Worm (Caenorhabditis elegans) whole organism, L1 larva: ENCODE data around the gene spp-1.
A peak's percentile ranks its signal among the peaks of the same experiment; 100 is the strongest.

Source experiments
- C16A3.4 ChIP-seq: fragments of 150-350 bp; optimal IDR thresholded peaks from 2 replicates; lab custom pipeline; 2014; ENCODE audit warnings: missing biosample characterization, missing genetic modification characterization
- C34B4.2 ChIP-seq: sonication (generic microtip); optimal IDR thresholded peaks from 2 replicates; lab custom pipeline; 2017; ENCODE audit warnings: mild to moderate bottlenecking, missing genetic modification characterization, missing compliant biosample characterization
- F16B12.6 ChIP-seq: fragments of 150-350 bp; optimal IDR thresholded peaks from 2 replicates; lab custom pipeline; 2014; ENCODE audit warnings: missing biosample characterization, missing genetic modification characterization
- Y116A8C.19 ChIP-seq: sonication (generic microtip); optimal IDR thresholded peaks from 2 replicates; lab custom pipeline; 2016; ENCODE audit warnings: missing compliant biosample characterization, missing genetic modification characterization, borderline replicate concordance
- aha-1 ChIP-seq: fragments of 150-350 bp; optimal IDR thresholded peaks from 2 replicates; lab custom pipeline; 2014; ENCODE audit warnings: missing biosample characterization, missing genetic modification characterization
- alr-1 ChIP-seq: fragments of 200-800 bp; sonication (Bioruptor generic); optimal IDR thresholded peaks from 2 replicates; lab custom pipeline; 2018; ENCODE audit warnings: borderline replicate concordance, mild to moderate bottlenecking, missing genetic modification characterization, missing compliant biosample characterization
- blmp-1 ChIP-seq: fragments of 150-350 bp; optimal IDR thresholded peaks from 2 replicates; lab custom pipeline; 2014; ENCODE audit warnings: missing biosample characterization, missing genetic modification characterization
- ceh-63 ChIP-seq: fragments of 200-800 bp; sonication (Bioruptor generic); optimal IDR thresholded peaks from 2 replicates; lab custom pipeline; 2018; ENCODE audit warnings: mild to moderate bottlenecking, missing genetic modification characterization, missing compliant biosample characterization
- ceh-8 ChIP-seq: fragments of 200-800 bp; sonication (Bioruptor generic); optimal IDR thresholded peaks from 2 replicates; lab custom pipeline; 2018; ENCODE audit warnings: mild to moderate bottlenecking, missing genetic modification characterization, moderate library complexity, missing compliant biosample characterization
- ceh-82 ChIP-seq, 3 experiments: fragments of 150-350 bp in 1 of 3; sonication (generic microtip) in 2 of 3; optimal IDR thresholded peaks; 2 replicates each; lab custom pipeline; 2014 to 2017; ENCODE audit warnings: missing biosample characterization in 3 of 3, missing genetic modification characterization in 3 of 3
- ceh-90 ChIP-seq: sonication (generic microtip); optimal IDR thresholded peaks from 2 replicates; lab custom pipeline; 2016; ENCODE audit warnings: missing genetic modification characterization, missing compliant biosample characterization
- dsc-1 ChIP-seq: sonication (generic microtip); optimal IDR thresholded peaks from 2 replicates; lab custom pipeline; 2016; ENCODE audit warnings: mild to moderate bottlenecking, missing genetic modification characterization, missing compliant biosample characterization
- efl-1 ChIP-seq, 4 experiments: fragments of 150-350 bp; optimal IDR thresholded peaks in 3 of 4; peaks in 1 of 4; 1 replicate in 1 of 4; 2 replicates in 3 of 4; lab custom pipeline; 2014; ENCODE audit warnings: missing biosample characterization in 2 of 4, missing genetic modification characterization in 2 of 4, missing genetic modification reagents in 2 of 4
- efl-3 ChIP-seq: fragments of 200-800 bp; sonication (Bioruptor generic); optimal IDR thresholded peaks from 2 replicates; lab custom pipeline; 2018; ENCODE audit warnings: mild to moderate bottlenecking, missing genetic modification characterization, missing compliant biosample characterization
- elt-2 ChIP-seq: sonication (generic microtip); optimal IDR thresholded peaks from 2 replicates; lab custom pipeline; 2016; ENCODE audit warnings: missing genetic modification characterization, mild to moderate bottlenecking, inconsistent platforms, missing compliant biosample characterization, missing genetic modification reagents
- elt-3 ChIP-seq, 6 experiments: fragments of 150-350 bp in 1 of 6; sonication (generic microtip); optimal IDR thresholded peaks; 2 replicates each; lab custom pipeline; 2017 to 2018; ENCODE audit warnings: missing biosample characterization in 6 of 6, missing genetic modification characterization in 6 of 6, inconsistent platforms in 1 of 6
- fkh-10 ChIP-seq: sonication (generic microtip); optimal IDR thresholded peaks from 2 replicates; lab custom pipeline; 2017; ENCODE audit warnings: missing biosample characterization, missing genetic modification reagents, missing genetic modification characterization
- fkh-4 ChIP-seq: sonication (generic microtip); optimal IDR thresholded peaks from 2 replicates; lab custom pipeline; 2016; ENCODE audit warnings: missing compliant biosample characterization, missing genetic modification characterization, borderline replicate concordance
- hlh-17 ChIP-seq: fragments of 200-800 bp; sonication (Bioruptor generic); optimal IDR thresholded peaks from 2 replicates; lab custom pipeline; 2018; ENCODE audit warnings: missing genetic modification characterization, mild to moderate bottlenecking, missing compliant biosample characterization, moderate library complexity, borderline replicate concordance
- hlh-4 ChIP-seq: sonication (generic microtip); optimal IDR thresholded peaks from 2 replicates; lab custom pipeline; 2016; ENCODE audit warnings: mild to moderate bottlenecking, missing genetic modification characterization, missing compliant biosample characterization
- hpl-2 ChIP-seq: fragments of 150-350 bp; optimal IDR thresholded peaks from 2 replicates; lab custom pipeline; 2014; ENCODE audit warnings: missing biosample characterization, missing genetic modification reagents, missing genetic modification characterization
- isw-1 ChIP-seq: fragments of 200-800 bp; sonication (Bioruptor generic); IDR thresholded peaks from 2 replicates; pipeline ENCODE4 v1.3.6; 2022; ENCODE audit warnings: missing genetic modification characterization, missing compliant biosample characterization
- lin-13 ChIP-seq: fragments of 150-350 bp; optimal IDR thresholded peaks from 2 replicates; lab custom pipeline; 2014; ENCODE audit warnings: missing biosample characterization, missing genetic modification reagents, missing genetic modification characterization
- lin-14 ChIP-seq: fragments of 200-800 bp; sonication (Bioruptor generic); optimal IDR thresholded peaks from 2 replicates; lab custom pipeline; 2018; ENCODE audit warnings: mild to moderate bottlenecking, missing genetic modification characterization, moderate library complexity, missing compliant biosample characterization
- lin-15B ChIP-seq: fragments of 150-350 bp; sonication (generic microtip); optimal IDR thresholded peaks from 3 replicates; lab custom pipeline; 2014; ENCODE audit warnings: missing biosample characterization, missing genetic modification characterization
- lir-3 ChIP-seq: sonication (generic microtip); optimal IDR thresholded peaks from 2 replicates; lab custom pipeline; 2016; ENCODE audit warnings: mild to moderate bottlenecking, missing genetic modification characterization, moderate library complexity, missing compliant biosample characterization; ENCODE audit not compliant: poor library complexity
- lsy-2 ChIP-seq, 2 experiments: fragments of 150-350 bp; optimal IDR thresholded peaks; 2 replicates each; lab custom pipeline; 2014; ENCODE audit warnings: missing biosample characterization in 2 of 2, missing genetic modification characterization in 2 of 2
- mab-9 ChIP-seq: fragments of 200-800 bp; sonication (Bioruptor generic); IDR thresholded peaks from 2 replicates; pipeline ENCODE4 v1.3.6; 2022; ENCODE audit warnings: missing genetic modification reagents, missing genetic modification characterization, missing compliant biosample characterization
- mef-2 ChIP-seq: fragments of 150-350 bp; optimal IDR thresholded peaks from 2 replicates; lab custom pipeline; 2014; ENCODE audit warnings: missing biosample characterization, missing genetic modification characterization
- nhr-11 ChIP-seq: fragments of 150-350 bp; optimal IDR thresholded peaks from 2 replicates; lab custom pipeline; 2014; ENCODE audit warnings: missing biosample characterization, missing genetic modification characterization
- nhr-12 ChIP-seq: sonication (generic microtip); optimal IDR thresholded peaks from 2 replicates; lab custom pipeline; 2017; ENCODE audit warnings: missing biosample characterization, missing genetic modification characterization
- nhr-20 ChIP-seq: sonication (generic microtip); optimal IDR thresholded peaks from 2 replicates; lab custom pipeline; 2016; ENCODE audit warnings: mild to moderate bottlenecking, missing genetic modification characterization, missing compliant biosample characterization
- nhr-47 ChIP-seq: sonication (generic microtip); optimal IDR thresholded peaks from 2 replicates; lab custom pipeline; 2016; ENCODE audit warnings: mild to moderate bottlenecking, missing genetic modification characterization, moderate library complexity, missing compliant biosample characterization
- nhr-84 ChIP-seq: sonication (generic microtip); optimal IDR thresholded peaks from 2 replicates; lab custom pipeline; 2017; ENCODE audit warnings: missing biosample characterization, missing genetic modification characterization
- pqm-1 ChIP-seq: sonication (generic microtip); optimal IDR thresholded peaks from 3 replicates; lab custom pipeline; 2017; ENCODE audit warnings: missing biosample characterization, missing genetic modification characterization
- snu-23 ChIP-seq: sonication (generic microtip); optimal IDR thresholded peaks from 2 replicates; lab custom pipeline; 2016; ENCODE audit warnings: missing genetic modification characterization, missing compliant biosample characterization
- sox-4 ChIP-seq: sonication (generic microtip); optimal IDR thresholded peaks from 2 replicates; lab custom pipeline; 2016; ENCODE audit warnings: missing genetic modification characterization, missing compliant biosample characterization
- sup-37 ChIP-seq: fragments of 200-800 bp; sonication (Bioruptor generic); optimal IDR thresholded peaks from 2 replicates; lab custom pipeline; 2018; ENCODE audit warnings: mild to moderate bottlenecking, missing genetic modification characterization, missing compliant biosample characterization
- tbx-2 ChIP-seq: sonication (generic microtip); optimal IDR thresholded peaks from 2 replicates; lab custom pipeline; 2016; ENCODE audit warnings: missing genetic modification characterization, missing compliant biosample characterization
- tlp-1 ChIP-seq: fragments of 150-350 bp; optimal IDR thresholded peaks from 2 replicates; lab custom pipeline; 2014; ENCODE audit warnings: missing biosample characterization, missing genetic modification characterization
- unc-30 ChIP-seq: sonication (generic microtip); optimal IDR thresholded peaks from 2 replicates; lab custom pipeline; 2017; ENCODE audit warnings: missing biosample characterization, missing genetic modification characterization
- vab-15 ChIP-seq: sonication (generic microtip); optimal IDR thresholded peaks from 2 replicates; lab custom pipeline; 2017; ENCODE audit warnings: missing genotype, mild to moderate bottlenecking, missing genetic modification characterization, missing compliant biosample characterization
- xbp-1 ChIP-seq: sonication (generic microtip); optimal IDR thresholded peaks from 2 replicates; lab custom pipeline; 2016; ENCODE audit warnings: missing genetic modification characterization, missing compliant biosample characterization
- zag-1 ChIP-seq: fragments of 150-350 bp; optimal IDR thresholded peaks from 2 replicates; lab custom pipeline; 2014; ENCODE audit warnings: missing biosample characterization, missing genetic modification characterization
- zip-4 ChIP-seq: fragments of 200-800 bp; sonication (Bioruptor generic); optimal IDR thresholded peaks from 2 replicates; lab custom pipeline; 2018; ENCODE audit warnings: mild to moderate bottlenecking, missing genetic modification characterization, moderate library complexity, missing compliant biosample characterization

Gene spp-1

ce11 chrIII:10318755-10319154, 36.7 kb downstream of the spp-1 start, which contains the start of gene unc-69 (continued):
- TF ChIP-seq fkh-10: no peak
- no peak for TF ChIP-seq ceh-8
- no peak for TF ChIP-seq Y116A8C.19
- peak; percentile 73 for TF ChIP-seq snu-23
- no peak for TF ChIP-seq fkh-4 (tag; lab: Kevin White, UChicago)
- peak; percentile 11 to 79 (median 43) for TF ChIP-seq ceh-82 (tag; optimal IDR thresholded peaks at IDR 0.05; lab: Kevin White, UChicago)
- no peak for TF ChIP-seq unc-30 (tag; lab: Kevin White, UChicago)
- TF ChIP-seq lin-15B (tag; lab: Kevin White, UChicago): peak; percentile 63
- no peak for TF ChIP-seq mef-2 (tag; lab: Kevin White, UChicago)
- TF ChIP-seq lin-14: peak; percentile 72
- no peak for TF ChIP-seq aha-1 (tag; lab: Kevin White, UChicago)
- no peak for TF ChIP-seq sox-4 (tag; lab: Kevin White, UChicago)
- TF ChIP-seq isw-1 (GFP tag; lab: Robert Waterston, UW): peak; percentile 43
- TF ChIP-seq nhr-20 (tag; lab: Kevin White, UChicago): peak; percentile 44
- no peak for TF ChIP-seq pqm-1
- no peak for TF ChIP-seq blmp-1 (tag; lab: Kevin White, UChicago)
- TF ChIP-seq lin-13 (GFP tag; lab: Kevin White, UChicago): no peak
- no peak for TF ChIP-seq nhr-84 (tag; lab: Kevin White, UChicago)
- no peak for TF ChIP-seq C34B4.2 (tag; lab: Kevin White, UChicago)
- peak; percentile 48 for TF ChIP-seq dsc-1 (tag; lab: Kevin White, UChicago)
- TF ChIP-seq lsy-2 (tag; optimal IDR thresholded peaks at IDR 0.05; lab: Kevin White, UChicago): peak; percentile 66 to 79
- TF ChIP-seq zag-1: no peak
- TF ChIP-seq tbx-2 (tag; lab: Kevin White, UChicago): peak; percentile 65
- no peak for TF ChIP-seq hpl-2 (GFP tag; lab: Kevin White, UChicago)
- peak; percentile 77 to 78 for TF ChIP-seq efl-1 (optimal IDR thresholded peaks at IDR 0.05; lab: Kevin White, UChicago)
- peak; percentile 67 to 96 for TF ChIP-seq efl-1 (GFP tag; optimal IDR thresholded peaks at IDR 0.05 in 1 of 2; lab: Kevin White, UChicago)
- no peak for TF ChIP-seq ceh-63 (GFP tag; lab: Kevin White, UChicago)
- peak in 1 of 6 experiments; percentile 11 for TF ChIP-seq elt-3 (tag; optimal IDR thresholded peaks at IDR 0.05; lab: Kevin White, UChicago)
- TF ChIP-seq nhr-47: peak; percentile 69
- TF ChIP-seq alr-1 (tag; lab: Kevin White, UChicago): no peak
- no peak for TF ChIP-seq hlh-17 (GFP tag; lab: Kevin White, UChicago)
- peak; percentile 0 for TF ChIP-seq C16A3.4 (tag; lab: Kevin White, UChicago)
- no peak for TF ChIP-seq zip-4 (GFP tag; lab: Kevin White, UChicago)
- no peak for TF ChIP-seq nhr-12 (tag; lab: Kevin White, UChicago)
- TF ChIP-seq elt-2 (tag; lab: Kevin White, UChicago): no peak
- TF ChIP-seq nhr-11 (tag; lab: Kevin White, UChicago): no peak
- no peak for TF ChIP-seq vab-15 (tag; lab: Kevin White, UChicago)
- peak; percentile 85 for TF ChIP-seq xbp-1
- no peak for TF ChIP-seq sup-37 (GFP tag; lab: Kevin White, UChicago)

DNA sequence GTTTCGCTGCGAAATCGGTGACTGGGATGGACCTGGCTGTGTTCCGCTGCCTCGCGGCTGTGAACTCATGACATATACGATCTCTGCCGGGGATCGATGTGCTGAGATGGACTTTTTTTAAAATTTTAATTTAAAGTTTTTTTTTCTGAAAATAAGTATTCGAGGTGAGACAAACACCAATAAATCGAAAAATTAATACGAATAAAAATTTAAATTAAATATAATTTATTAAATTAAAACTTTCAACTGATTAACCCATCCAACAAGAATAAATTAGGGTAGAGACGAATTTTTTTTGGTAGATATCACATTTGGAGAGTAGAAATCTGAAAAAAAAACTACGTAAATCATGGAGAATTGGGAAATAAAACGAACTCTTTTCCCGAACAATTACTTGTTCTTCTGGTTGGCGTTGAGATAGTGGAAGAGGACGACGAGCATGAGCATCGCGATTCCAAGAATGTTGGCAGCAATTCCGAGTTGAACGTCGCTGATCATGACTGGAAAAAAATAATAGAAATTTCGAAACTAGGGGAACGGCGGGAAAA, 37.3 kb downstream of the spp-1 start, which contains the start of the genes unc-50 and ostf-4:
unc-50 (minus strand) TSS at position 101 of the 548 bp plus-strand sequence.
ostf-4 (minus strand) TSS at position 498 of the 548 bp plus-strand sequence.
- no peak for TF ChIP-seq lir-3
- no peak for TF ChIP-seq efl-3 (GFP tag; lab: Kevin White, UChicago)
- no peak for TF ChIP-seq fkh-4 (tag; lab: Kevin White, UChicago)
- no peak for TF ChIP-seq hlh-17 (GFP tag; lab: Kevin White, UChicago)
- no peak for TF ChIP-seq mab-9 (GFP tag; lab: Robert Waterston, UW)
- no peak for TF ChIP-seq F16B12.6 (tag; lab: Kevin White, UChicago)
- no peak for TF ChIP-seq lin-14
- no peak for TF ChIP-seq snu-23
- TF ChIP-seq ceh-90 (tag; lab: Kevin White, UChicago): no peak
- TF ChIP-seq nhr-11 (tag; lab: Kevin White, UChicago): no peak
- no peak for TF ChIP-seq hlh-4 (tag; lab: Kevin White, UChicago)
- no peak for TF ChIP-seq sup-37 (GFP tag; lab: Kevin White, UChicago)
- no peak for TF ChIP-seq tlp-1 (tag; lab: Kevin White, UChicago)
